Worm (Caenorhabditis elegans) whole organism, L3 larva: ENCODE measurements around the gene F56D5.5.
A peak's percentile ranks its signal among the peaks of the same experiment; 100 is the strongest.

ENCODE experiments used
- R02D3.7 ChIP-seq: fragments of 150-350 bp; optimal IDR thresholded peaks from 2 replicates; lab custom pipeline; 2014; ENCODE audit warnings: missing biosample characterization, missing genetic modification characterization
- aly-2 ChIP-seq: fragments of 150-350 bp; optimal IDR thresholded peaks from 2 replicates; lab custom pipeline; 2014; ENCODE audit warnings: missing biosample characterization, missing genetic modification characterization
- ama-1 ChIP-seq: fragments of 150-350 bp; optimal IDR thresholded peaks from 2 replicates; lab custom pipeline; 2018
- ceh-82 ChIP-seq: fragments of 150-350 bp; optimal IDR thresholded peaks from 2 replicates; lab custom pipeline; 2014; ENCODE audit warnings: missing biosample characterization, missing genetic modification characterization
- nhr-28 ChIP-seq: fragments of 150-350 bp; optimal IDR thresholded peaks from 2 replicates; lab custom pipeline; 2014; ENCODE audit warnings: missing biosample characterization, missing genetic modification characterization
- snpc-4 ChIP-seq: fragments of 150-350 bp; optimal IDR thresholded peaks from 2 replicates; lab custom pipeline; 2014; ENCODE audit warnings: missing biosample characterization, missing genetic modification characterization
- unc-62 ChIP-seq: fragments of 150-350 bp; sonication (generic microtip); optimal IDR thresholded peaks from 4 replicates; lab custom pipeline; 2014; ENCODE audit warnings: missing biosample characterization, missing genetic modification reagents, missing genetic modification characterization
- ztf-11 ChIP-seq: fragments of 150-350 bp; optimal IDR thresholded peaks from 2 replicates; lab custom pipeline; 2014; ENCODE audit warnings: missing biosample characterization, missing genetic modification characterization

ce11 chrIV:9442106-9442532 is 34.2 kb upstream of the F56D5.5 start:
- TF ChIP-seq ceh-82 (tag; lab: Kevin White, UChicago) (no peak), nhr-28 (tag; lab: Kevin White, UChicago) (no peak), R02D3.7 (no peak), ztf-11 (no peak), ama-1 (lab: Kevin White, UChicago) (no peak), aly-2 (no peak), unc-62 (no peak), snpc-4 (peak; percentile 13)
